Fruit fly (Drosophila melanogaster): Measurements from ENCODE around the gene eRF3.
A peak's percentile ranks its signal among the peaks of the same experiment; 100 is the strongest.

The eRF3 gene

DNA sequence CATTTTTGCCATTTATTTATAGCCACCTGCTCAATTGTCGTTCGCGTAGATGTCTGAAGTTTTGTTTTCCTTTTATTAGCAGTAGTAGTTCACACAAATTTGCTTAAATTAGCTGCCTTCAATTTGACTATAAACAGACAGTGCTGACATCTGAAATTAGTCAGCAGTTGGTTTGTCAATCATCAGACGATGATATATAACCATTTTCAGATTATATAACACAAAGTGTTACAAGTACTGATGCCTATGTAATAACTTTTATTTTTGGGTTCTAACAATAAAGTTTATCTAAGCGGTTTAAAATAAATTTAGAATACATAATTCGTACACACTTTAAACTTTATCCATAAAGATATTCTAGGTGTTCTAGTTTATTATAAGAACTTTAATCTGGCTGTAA, 47.5 kb downstream of the eRF3 start:
- TF ChIP-seq vvl (GFP tag; IDR thresholded peaks at IDR 0.05) (no peak), dimm (GFP tag; IDR thresholded peaks at IDR 0.05) (no peak), CG13296 (GFP tag; optimal IDR thresholded peaks at IDR 0.05) (peak; percentile 7), CG5245 (GFP tag; optimal IDR thresholded peaks at IDR 0.05) (no peak), Pdp1 (GFP tag; optimal IDR thresholded peaks at IDR 0.05) (peak in 1 of 2 experiments; percentile 92), CG8089 (GFP tag; optimal IDR thresholded peaks at IDR 0.05) (no peak), fd64A (GFP tag; optimal IDR thresholded peaks at IDR 0.05) (no peak), Gug (GFP tag; IDR thresholded peaks at IDR 0.05) (no peak), hbn (GFP tag; IDR thresholded peaks at IDR 0.05; ENCODE audit: partially characterized antibody) (no peak)

DNA sequence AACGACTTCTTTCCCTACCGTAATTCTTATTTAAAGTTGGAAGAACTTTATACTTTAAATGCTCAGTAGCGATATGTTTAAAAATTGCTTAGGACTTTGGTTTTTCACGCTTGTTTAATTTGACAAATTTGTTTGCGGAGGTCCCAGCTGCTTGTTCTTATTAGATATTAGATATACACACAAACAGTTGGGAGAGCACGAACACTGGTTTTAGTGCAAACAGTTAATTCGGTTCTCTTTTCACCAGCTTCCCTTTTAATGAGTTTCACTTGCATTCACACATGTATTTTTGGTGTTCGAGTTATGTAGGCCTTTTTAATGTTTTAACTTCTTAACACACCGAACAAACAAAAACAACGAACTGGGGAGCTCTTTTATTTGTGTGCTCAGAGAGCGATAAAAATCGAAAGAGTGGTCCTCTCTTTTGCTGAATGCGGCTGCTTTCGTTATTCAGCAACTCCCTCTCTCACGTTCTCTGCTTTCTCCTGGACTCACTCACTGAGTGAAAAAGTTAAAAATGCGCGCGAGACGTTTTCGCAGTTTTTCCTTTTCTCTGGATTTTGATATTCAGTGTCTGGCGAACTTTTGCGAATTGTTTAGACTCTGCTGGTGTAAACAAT, 48.6 kb downstream of the eRF3 start:
- TF ChIP-seq CG3163 (GFP tag; optimal IDR thresholded peaks at IDR 0.05) (peak; percentile 79), CG17829 (tag; optimal IDR thresholded peaks at IDR 0.05) (no peak), CG18599 (GFP tag; optimal IDR thresholded peaks at IDR 0.05) (no peak), nom (GFP tag; optimal IDR thresholded peaks at IDR 0.05) (peak; percentile 53), Side (GFP tag; optimal IDR thresholded peaks at IDR 0.05) (peak; percentile 7), ac (GFP tag; optimal IDR thresholded peaks at IDR 0.05) (peak; percentile 27), Blimp-1 (GFP tag; optimal IDR thresholded peaks at IDR 0.05) (peak; percentile 22), CG17361 (GFP tag; IDR thresholded peaks at IDR 0.05) (no peak), CG17385 (GFP tag; optimal IDR thresholded peaks at IDR 0.05) (peak; percentile 41), CG32767 (GFP tag; IDR thresholded peaks at IDR 0.05) (peak; percentile 58; the same call in 1 of the 2 replicates), Pdp1 (GFP tag; optimal IDR thresholded peaks at IDR 0.05) (peak in 1 of 2 experiments; percentile 43), Trl (optimal IDR thresholded peaks at IDR 0.05) (peak; percentile 96 to 97), Trl (GFP tag; optimal IDR thresholded peaks at IDR 0.05) (peak; percentile 44), Hr51 (GFP tag; optimal IDR thresholded peaks at IDR 0.05) (no peak), lbe (GFP tag; optimal IDR thresholded peaks at IDR 0.05) (peak; percentile 64), CG4707 (GFP tag; optimal IDR thresholded peaks at IDR 0.05) (peak; percentile 11), CG10431 (GFP tag; optimal IDR thresholded peaks at IDR 0.05) (peak; percentile 13), ci (GFP tag; IDR thresholded peaks at IDR 0.05) (peak; percentile 34; the same call in 2 of the 3 replicates), CG6272 (GFP tag; IDR thresholded peaks at IDR 0.05) (no peak), abd-A (tag; optimal IDR thresholded peaks at IDR 0.05) (peak; percentile 30), stwl (tag; optimal IDR thresholded peaks at IDR 0.05) (no peak), insv (GFP tag; optimal IDR thresholded peaks at IDR 0.05) (peak in 1 of 2 experiments; percentile 86), chinmo (GFP tag; IDR thresholded peaks at IDR 0.05; ENCODE audit: partially characterized antibody) (peak; percentile 39; the same call in 1 of the 4 replicates), ftz-f1 (GFP tag; optimal IDR thresholded peaks at IDR 0.05) (no peak), ems (GFP tag; optimal IDR thresholded peaks at IDR 0.05) (no peak), gsb-n (tag; optimal IDR thresholded peaks at IDR 0.05) (no peak), stc (GFP tag; IDR thresholded peaks at IDR 0.05) (peak; percentile 34; the same call in 1 of the 2 replicates), CG11247 (GFP tag; IDR thresholded peaks at IDR 0.05) (peak; percentile 19; the same call in 1 of the 2 replicates), Hsf (GFP tag; optimal IDR thresholded peaks at IDR 0.05) (no peak), pb (GFP tag; optimal IDR thresholded peaks at IDR 0.05) (no peak), cg (GFP tag; optimal IDR thresholded peaks at IDR 0.05) (peak; percentile 22), CG14860 (GFP tag; IDR thresholded peaks at IDR 0.05; ENCODE audit: partially characterized antibody) (no peak), zfh2 (GFP tag; optimal IDR thresholded peaks at IDR 0.05) (no peak), Hand (GFP tag; optimal IDR thresholded peaks at IDR 0.05) (no peak), yki (optimal IDR thresholded peaks at IDR 0.05) (peak; percentile 79), CG6254 (GFP tag; optimal IDR thresholded peaks at IDR 0.05) (no peak), YL-1 (GFP tag; optimal IDR thresholded peaks at IDR 0.05) (no peak), sens-2 (GFP tag; IDR thresholded peaks at IDR 0.05) (no peak), Hr39 (optimal IDR thresholded peaks at IDR 0.05) (no peak), psq (GFP tag; optimal IDR thresholded peaks at IDR 0.05) (no peak), sens (GFP tag) (peak; percentile 66)

Data from whole organism, embryonic.